Fruit fly (Drosophila melanogaster) S2 (cell line): Measurements from ENCODE around the gene mTerf3.
A peak's percentile ranks its signal among the peaks of the same experiment; 100 is the strongest.

Experiments used
- CG8478 ChIP-seq: fragments of >200 bp; optimal IDR thresholded peaks from 2 replicates; lab custom pipeline; 2018
- CTCF ChIP-seq, 2 experiments: fragments of >200 bp; optimal IDR thresholded peaks; 2 replicates each; lab custom pipeline; 2018

Gene mTerf3

dm6 chr3L:20520687-20521169, at the start of gene mTerf3, which contains the start of gene CG5104:
Gene mTerf3, minus strand, starts transcription at chr3L:20520772.
Gene CG5104, plus strand, starts transcription at chr3L:20521009.
- TF ChIP-seq CTCF (optimal IDR thresholded peaks at IDR 0.05; lab: Kevin White, UChicago) (no peak), CG8478 (lab: Kevin White, UChicago) (no peak)

dm6 chr3L:20570134-20570533, 49.6 kb upstream of the mTerf3 start:
- TF ChIP-seq CG8478 (lab: Kevin White, UChicago) (no peak), CTCF (optimal IDR thresholded peaks at IDR 0.05; lab: Kevin White, UChicago) (no peak)

dm6 chr3L:20565561-20566128, 45.1 kb upstream of the mTerf3 start:
- TF ChIP-seq CG8478 (lab: Kevin White, UChicago) (no peak), CTCF (optimal IDR thresholded peaks at IDR 0.05; lab: Kevin White, UChicago) (no peak)

- TF ChIP-seq CG8478 (lab: Kevin White, UChicago) (no peak), CTCF (optimal IDR thresholded peaks at IDR 0.05; lab: Kevin White, UChicago) (no peak)
Observed at dm6 chr3L:20563767-20564166, 43.2 kb upstream of the mTerf3 start.

dm6 chr3L:20562649-20563048, 42.1 kb upstream of the mTerf3 start:
- no peak for TF ChIP-seq CTCF (optimal IDR thresholded peaks at IDR 0.05; lab: Kevin White, UChicago)
- TF ChIP-seq CG8478 (lab: Kevin White, UChicago) = no peak

- TF ChIP-seq CG8478 (lab: Kevin White, UChicago) (no peak), CTCF (optimal IDR thresholded peaks at IDR 0.05; lab: Kevin White, UChicago) (no peak)
Observed at dm6 chr3L:20557065-20557464, 36.5 kb upstream of the mTerf3 start.

- TF ChIP-seq CG8478 (lab: Kevin White, UChicago) (no peak), CTCF (optimal IDR thresholded peaks at IDR 0.05; lab: Kevin White, UChicago) (no peak)
Observed at dm6 chr3L:20556371-20556770, 35.8 kb upstream of the mTerf3 start.

dm6 chr3L:20551862-20552261, 31.3 kb upstream of the mTerf3 start:
- TF ChIP-seq CG8478 (lab: Kevin White, UChicago) = no peak
- no peak for TF ChIP-seq CTCF (optimal IDR thresholded peaks at IDR 0.05; lab: Kevin White, UChicago)

dm6 chr3L:20549358-20549757, 28.8 kb upstream of the mTerf3 start:
- TF ChIP-seq CTCF (optimal IDR thresholded peaks at IDR 0.05; lab: Kevin White, UChicago) (no peak), CG8478 (lab: Kevin White, UChicago) (no peak)

- TF ChIP-seq CTCF (optimal IDR thresholded peaks at IDR 0.05; lab: Kevin White, UChicago) (no peak), CG8478 (lab: Kevin White, UChicago) (no peak)
Observed at dm6 chr3L:20548201-20548854, 27.8 kb upstream of the mTerf3 start.

- TF ChIP-seq CG8478 (lab: Kevin White, UChicago) = no peak
- TF ChIP-seq CTCF (optimal IDR thresholded peaks at IDR 0.05; lab: Kevin White, UChicago) = peak in 1 of 2 experiments; percentile 62
Observed at dm6 chr3L:20540975-20541951, 20.7 kb upstream of the mTerf3 start.

- TF ChIP-seq CG8478 (lab: Kevin White, UChicago) (no peak), CTCF (optimal IDR thresholded peaks at IDR 0.05; lab: Kevin White, UChicago) (no peak)
Observed at dm6 chr3L:20540182-20540974, 19.8 kb upstream of the mTerf3 start, which contains the start of gene Rcd2. Gene Rcd2, minus strand, starts transcription at chr3L:20540417.

dm6 chr3L:20539116-20539990, 18.8 kb upstream of the mTerf3 start:
- TF ChIP-seq CTCF (optimal IDR thresholded peaks at IDR 0.05; lab: Kevin White, UChicago) (no peak), CG8478 (lab: Kevin White, UChicago) (no peak)
